Fruit fly (Drosophila melanogaster): ENCODE measurements around the gene CG32694.

Gene CG32694

dm6 chrX:10009794-10010614, 20.5 kb downstream of the CG32694 start, which contains the start of gene Dna2 (continued):
- TF ChIP-seq sob (GFP tag; IDR thresholded peaks at IDR 0.05) (no peak), Sry-δ (GFP tag; optimal IDR thresholded peaks at IDR 0.05) (no peak), ind (GFP tag; optimal IDR thresholded peaks at IDR 0.05) (peak; percentile 15), CG18599 (GFP tag; optimal IDR thresholded peaks at IDR 0.05) (no peak), Dp (GFP tag; optimal IDR thresholded peaks at IDR 0.05) (peak; percentile 76), usp (GFP tag; optimal IDR thresholded peaks at IDR 0.05) (no peak), kay (GFP tag; optimal IDR thresholded peaks at IDR 0.05) (no peak), ATbp (GFP tag; optimal IDR thresholded peaks at IDR 0.05) (no peak), GATAe (GFP tag; conservative IDR thresholded peaks at IDR 0.05) (no peak), eyg (GFP tag; optimal IDR thresholded peaks at IDR 0.05) (no peak), CG15696 (tag; optimal IDR thresholded peaks at IDR 0.05) (peak; percentile 48), Elba2 (GFP tag; optimal IDR thresholded peaks at IDR 0.05) (no peak), vfl (GFP tag; optimal IDR thresholded peaks at IDR 0.05) (no peak), Camta (GFP tag; optimal IDR thresholded peaks at IDR 0.05) (no peak), CG15073 (GFP tag; optimal IDR thresholded peaks at IDR 0.05) (no peak), Bdp1 (GFP tag; optimal IDR thresholded peaks at IDR 0.05) (no peak), CG18262 (tag; optimal IDR thresholded peaks at IDR 0.05) (no peak), CG9609 (GFP tag; optimal IDR thresholded peaks at IDR 0.05) (no peak), Sry-β (GFP tag; optimal IDR thresholded peaks at IDR 0.05) (peak; percentile 66), mam (GFP tag; optimal IDR thresholded peaks at IDR 0.05) (no peak), Dip3 (GFP tag; optimal IDR thresholded peaks at IDR 0.05) (no peak), CG8924 (tag; optimal IDR thresholded peaks at IDR 0.05) (no peak), CG12391 (tag; optimal IDR thresholded peaks at IDR 0.05) (peak; percentile 5), Sin3A (optimal IDR thresholded peaks at IDR 0.05) (peak; percentile 23), CG12104 (GFP tag; optimal IDR thresholded peaks at IDR 0.05) (no peak), twi (tag; optimal IDR thresholded peaks at IDR 0.05) (no peak), Scr (GFP tag; IDR thresholded peaks at IDR 0.05; ENCODE audit: partially characterized antibody) (no peak), CG9932 (GFP tag; IDR thresholded peaks at IDR 0.05) (peak; percentile 39; the same call in 1 of the 2 replicates), disco-r (GFP tag; optimal IDR thresholded peaks at IDR 0.05) (no peak), gem (tag; optimal IDR thresholded peaks at IDR 0.05) (peak; percentile 24), CG10543 (GFP tag; optimal IDR thresholded peaks at IDR 0.05) (no peak), CG3847 (GFP tag; IDR thresholded peaks at IDR 0.05) (no peak), Blimp-1 (GFP tag; optimal IDR thresholded peaks at IDR 0.05) (no peak), CG15269 (tag; optimal IDR thresholded peaks at IDR 0.05) (no peak), MBD-R2 (GFP tag; IDR thresholded peaks at IDR 0.05) (peak; percentile 17; the same call in 1 of the 2 replicates), Aef1 (GFP tag; IDR thresholded peaks at IDR 0.05) (0 out of 3 replicates have a peak, but pooled peaks have one; percentile 34), chif (GFP tag; optimal IDR thresholded peaks at IDR 0.05) (no peak), CG11560 (tag; IDR thresholded peaks at IDR 0.05) (0 out of 3 replicates have a peak, but pooled peaks have one; percentile 28), Antp (GFP tag; optimal IDR thresholded peaks at IDR 0.05) (no peak), NK7.1 (GFP tag; optimal IDR thresholded peaks at IDR 0.05) (no peak), CG32767 (GFP tag; IDR thresholded peaks at IDR 0.05) (no peak), CG9797 (GFP tag; optimal IDR thresholded peaks at IDR 0.05) (peak; percentile 4), sisA (GFP tag; IDR thresholded peaks at IDR 0.05) (peak; percentile 48), dimm (GFP tag; IDR thresholded peaks at IDR 0.05) (no peak), CG4707 (GFP tag; optimal IDR thresholded peaks at IDR 0.05) (no peak), HmgZ (tag; optimal IDR thresholded peaks at IDR 0.05) (no peak), ftz-f1 (GFP tag; optimal IDR thresholded peaks at IDR 0.05) (no peak), CG1603 (tag; optimal IDR thresholded peaks at IDR 0.05) (no peak), CG30403 (GFP tag; optimal IDR thresholded peaks at IDR 0.05) (peak; percentile 11), Xrp1 (GFP tag; IDR thresholded peaks at IDR 0.05) (no peak), Side (GFP tag; optimal IDR thresholded peaks at IDR 0.05) (no peak)
